Fruit fly (Drosophila melanogaster) whole organism, wandering third instar larva: ENCODE measurements around the gene Actn.

ENCODE experiments used
- Mio ChIP-seq: sonication (Bioruptor generic); optimal IDR thresholded peaks from 2 replicates; lab custom pipeline; 2016; ENCODE audit warnings: missing biosample characterization, missing genetic modification characterization
- br ChIP-seq: fragments of 200-800 bp; sonication (Bioruptor generic); optimal IDR thresholded peaks from 2 replicates; lab custom pipeline; 2016; ENCODE audit warnings: missing biosample characterization, missing genetic modification characterization
- dsf ChIP-seq: sonication (Bioruptor generic); optimal IDR thresholded peaks from 2 replicates; lab custom pipeline; 2016; ENCODE audit warnings: missing biosample characterization, missing genetic modification characterization, borderline replicate concordance
- psq ChIP-seq: fragments of 200-800 bp; sonication (Bioruptor generic); optimal IDR thresholded peaks from 3 replicates; lab custom pipeline; 2017; ENCODE audit warnings: missing biosample characterization, mild to moderate bottlenecking, missing genetic modification characterization, moderate library complexity

DNA sequence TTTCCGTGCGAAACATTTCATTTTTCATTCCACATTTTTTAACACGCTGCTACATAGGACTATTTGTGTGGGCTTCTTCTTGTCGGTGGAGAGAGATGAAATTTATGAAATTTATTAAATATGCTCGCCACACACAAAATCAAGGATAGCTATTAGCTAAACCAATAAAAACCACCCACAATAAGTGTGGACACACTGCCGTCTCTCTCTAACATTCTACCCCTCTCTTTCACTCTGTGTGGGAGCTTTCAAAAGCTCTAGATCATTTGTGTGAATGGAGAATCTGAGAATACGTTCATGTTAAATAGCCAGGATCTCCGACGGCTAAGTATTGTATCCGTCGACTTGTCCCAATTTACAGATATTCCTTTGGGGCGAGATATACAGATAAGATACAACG, 4.5 kb downstream of the Actn start:
- TF ChIP-seq psq (GFP tag; lab: Kevin White, UChicago) (no peak), br (GFP tag; lab: Kevin White, UChicago) (no peak), Mio (GFP tag; lab: Kevin White, UChicago) (no peak), dsf (no peak)
